Worm (Caenorhabditis elegans): ENCODE data around the gene ZC190.4.

The ZC190.4 gene

ce11 chrV:8627580-8627979 is 38.3 kb upstream of the ZC190.4 start:
- TF ChIP-seq nhr-10 (tag; optimal IDR thresholded peaks at IDR 0.05): no peak
- TF ChIP-seq ztf-11 (tag; optimal IDR thresholded peaks at IDR 0.05): no peak
- no peak for TF ChIP-seq skn-1 (tag; optimal IDR thresholded peaks at IDR 0.05)
- TF ChIP-seq unc-39 (tag; optimal IDR thresholded peaks at IDR 0.05): no peak
- TF ChIP-seq ZK546.5 (tag; optimal IDR thresholded peaks at IDR 0.05): no peak
- no peak for TF ChIP-seq crh-2 (tag; optimal IDR thresholded peaks at IDR 0.05)
- no peak for TF ChIP-seq nhr-25 (tag; optimal IDR thresholded peaks at IDR 0.05)
- TF ChIP-seq elt-1 (tag; optimal IDR thresholded peaks at IDR 0.05): no peak
- no peak for TF ChIP-seq unc-55 (GFP tag; optimal IDR thresholded peaks at IDR 0.05)
- no peak for TF ChIP-seq nhr-12 (tag; optimal IDR thresholded peaks at IDR 0.05)
- no peak for TF ChIP-seq nhr-129 (tag; optimal IDR thresholded peaks at IDR 0.05)
- no peak for TF ChIP-seq nhr-23 (tag; optimal IDR thresholded peaks at IDR 0.05)
- TF ChIP-seq egl-27 (tag; optimal IDR thresholded peaks at IDR 0.05): no peak
- no peak for TF ChIP-seq sma-3 (GFP tag; optimal IDR thresholded peaks at IDR 0.05)
- TF ChIP-seq ceh-82 (tag; optimal IDR thresholded peaks at IDR 0.05): no peak
- TF ChIP-seq unc-62 (GFP tag; optimal IDR thresholded peaks at IDR 0.05): no peak
- no peak for TF ChIP-seq aly-2 (tag; optimal IDR thresholded peaks at IDR 0.05)
- TF ChIP-seq sem-4 (tag; optimal IDR thresholded peaks at IDR 0.05): no peak
- no peak for TF ChIP-seq nhr-77 (tag; optimal IDR thresholded peaks at IDR 0.05)
- no peak for TF ChIP-seq lin-11 (tag; optimal IDR thresholded peaks at IDR 0.05)

ce11 chrV:8629029-8629428 is 36.8 kb upstream of the ZC190.4 start, which contains the start of gene F41E6.12:
TSS of gene F41E6.12 (minus strand) at chrV:8629129.
- TF ChIP-seq nhr-23 (tag; optimal IDR thresholded peaks at IDR 0.05) (no peak), sma-3 (GFP tag; optimal IDR thresholded peaks at IDR 0.05) (no peak), lin-39 (tag; optimal IDR thresholded peaks at IDR 0.05) (no peak), elt-1 (tag; optimal IDR thresholded peaks at IDR 0.05) (no peak), R02D3.7 (tag; optimal IDR thresholded peaks at IDR 0.05) (no peak), lin-13 (GFP tag; optimal IDR thresholded peaks at IDR 0.05) (no peak), lsy-2 (tag; optimal IDR thresholded peaks at IDR 0.05) (no peak), nhr-21 (tag; optimal IDR thresholded peaks at IDR 0.05) (no peak), Y55F3AM.14 (GFP tag; optimal IDR thresholded peaks at IDR 0.05) (no peak), nhr-129 (tag; optimal IDR thresholded peaks at IDR 0.05) (no peak), nhr-6 (tag; optimal IDR thresholded peaks at IDR 0.05) (no peak), mab-5 (tag; optimal IDR thresholded peaks at IDR 0.05) (no peak), unc-62 (GFP tag; optimal IDR thresholded peaks at IDR 0.05) (no peak)

ce11 chrV:8631277-8631765 is 34.5 kb upstream of the ZC190.4 start, which contains the start of gene atg-18:
TSS of gene atg-18 (minus strand) at chrV:8631327.
- TF ChIP-seq nhr-12 (tag; optimal IDR thresholded peaks at IDR 0.05): no peak
- TF ChIP-seq sma-9 (GFP tag; optimal IDR thresholded peaks at IDR 0.05): peak; percentile 56
- no peak for TF ChIP-seq sma-9 (tag; optimal IDR thresholded peaks at IDR 0.05)
- peak; percentile 67 for TF ChIP-seq crh-2 (tag; optimal IDR thresholded peaks at IDR 0.05)
- TF ChIP-seq mdl-1 (tag; optimal IDR thresholded peaks at IDR 0.05): no peak
- peak; percentile 77 for TF ChIP-seq unc-55 (GFP tag; optimal IDR thresholded peaks at IDR 0.05)
- peak; percentile 64 for TF ChIP-seq fos-1 (tag; optimal IDR thresholded peaks at IDR 0.05)
- peak; percentile 9 for TF ChIP-seq unc-62 (GFP tag; optimal IDR thresholded peaks at IDR 0.05)
- no peak for TF ChIP-seq unc-39 (tag; optimal IDR thresholded peaks at IDR 0.05)
- TF ChIP-seq nhr-129 (tag; optimal IDR thresholded peaks at IDR 0.05): peak; percentile 84
- TF ChIP-seq lin-13 (GFP tag; optimal IDR thresholded peaks at IDR 0.05): peak; percentile 63
- TF ChIP-seq lin-11 (tag; optimal IDR thresholded peaks at IDR 0.05): peak; percentile 81
- TF ChIP-seq sma-3 (GFP tag; optimal IDR thresholded peaks at IDR 0.05): peak; percentile 71
- peak; percentile 56 for TF ChIP-seq sem-4 (tag; optimal IDR thresholded peaks at IDR 0.05)
- no peak for TF ChIP-seq R02D3.7 (tag; optimal IDR thresholded peaks at IDR 0.05)
- peak; percentile 73 for TF ChIP-seq C34F6.9 (tag; optimal IDR thresholded peaks at IDR 0.05)
- no peak for TF ChIP-seq elt-1 (tag; optimal IDR thresholded peaks at IDR 0.05)
- TF ChIP-seq gmeb-1 (tag; optimal IDR thresholded peaks at IDR 0.05): peak; percentile 73
- TF ChIP-seq mab-5 (tag; optimal IDR thresholded peaks at IDR 0.05): peak; percentile 45
- peak; percentile 22 for TF ChIP-seq snpc-4 (tag; optimal IDR thresholded peaks at IDR 0.05)
- peak in 1 of 2 experiments; percentile 76 for TF ChIP-seq lsy-2 (tag; optimal IDR thresholded peaks at IDR 0.05)
- TF ChIP-seq nhr-6 (tag; optimal IDR thresholded peaks at IDR 0.05): no peak
- TF ChIP-seq ama-1 (optimal IDR thresholded peaks at IDR 0.05): peak; percentile 6
- no peak for TF ChIP-seq nhr-237 (tag; optimal IDR thresholded peaks at IDR 0.05)
- TF ChIP-seq blmp-1 (tag; optimal IDR thresholded peaks at IDR 0.05; ENCODE audit: insufficient read depth): peak; percentile 64
- TF ChIP-seq F13H6.1 (tag; optimal IDR thresholded peaks at IDR 0.05): peak; percentile 70
- peak; percentile 2 for TF ChIP-seq egl-27 (tag; optimal IDR thresholded peaks at IDR 0.05)
